Fruit fly (Drosophila melanogaster): ENCODE results near the gene CG12995.

Gene CG12995

dm6 chrX:17181264-17182198 lies 28.3 kb downstream of the CG12995 start:
- TF ChIP-seq dsf (GFP tag; optimal IDR thresholded peaks at IDR 0.05; ENCODE audit: borderline replicate concordance) (no peak), h (GFP tag; optimal IDR thresholded peaks at IDR 0.05) (no peak), CG9705 (GFP tag; optimal IDR thresholded peaks at IDR 0.05) (no peak), psq (GFP tag; optimal IDR thresholded peaks at IDR 0.05) (peak; percentile 23), sage (GFP tag; optimal IDR thresholded peaks at IDR 0.05) (no peak), pan (optimal IDR thresholded peaks at IDR 0.05) (no peak), Myc (optimal IDR thresholded peaks at IDR 0.05) (no peak), brk (GFP tag; optimal IDR thresholded peaks at IDR 0.05) (no peak), Dif (GFP tag; optimal IDR thresholded peaks at IDR 0.05; ENCODE audit: partially characterized antibody) (no peak), lola (GFP tag; optimal IDR thresholded peaks at IDR 0.05) (no peak), usp (GFP tag; optimal IDR thresholded peaks at IDR 0.05) (no peak), Hr78 (GFP tag; optimal IDR thresholded peaks at IDR 0.05) (no peak), CG32264 (GFP tag; optimal IDR thresholded peaks at IDR 0.05) (no peak), rgr (GFP tag; optimal IDR thresholded peaks at IDR 0.05) (peak; percentile 9), br (GFP tag; optimal IDR thresholded peaks at IDR 0.05) (no peak), jim (GFP tag; optimal IDR thresholded peaks at IDR 0.05) (no peak), fru (GFP tag; optimal IDR thresholded peaks at IDR 0.05) (no peak), dl (GFP tag; optimal IDR thresholded peaks at IDR 0.05; ENCODE audit: insufficient read depth in 1 of 2, partially characterized antibody in 2 of 2) (no peak), Dfd (GFP tag; optimal IDR thresholded peaks at IDR 0.05) (peak; percentile 75), ey (GFP tag; optimal IDR thresholded peaks at IDR 0.05) (no peak), Mio (GFP tag; optimal IDR thresholded peaks at IDR 0.05) (no peak), GATAd (GFP tag; optimal IDR thresholded peaks at IDR 0.05) (no peak), Hnf4 (GFP tag; optimal IDR thresholded peaks at IDR 0.05) (no peak), Jra (GFP tag; optimal IDR thresholded peaks at IDR 0.05) (no peak), Abd-B (GFP tag; optimal IDR thresholded peaks at IDR 0.05) (no peak), OdsH (GFP tag; optimal IDR thresholded peaks at IDR 0.05) (peak; percentile 26), Hr83 (GFP tag; optimal IDR thresholded peaks at IDR 0.05; ENCODE audit: poor library complexity, severe bottlenecking) (no peak), sv (GFP tag; optimal IDR thresholded peaks at IDR 0.05) (no peak), N (GFP tag; optimal IDR thresholded peaks at IDR 0.05) (no peak), woc (GFP tag; optimal IDR thresholded peaks at IDR 0.05) (no peak), CrebA (GFP tag; optimal IDR thresholded peaks at IDR 0.05; ENCODE audit: borderline replicate concordance) (no peak), dmrt93B (GFP tag; optimal IDR thresholded peaks at IDR 0.05) (no peak), Sp1 (GFP tag; optimal IDR thresholded peaks at IDR 0.05) (peak; percentile 46), HLH106 (tag; optimal IDR thresholded peaks at IDR 0.05) (peak; percentile 45), Vsx2 (GFP tag; optimal IDR thresholded peaks at IDR 0.05; ENCODE audit: partially characterized antibody) (no peak), foxo (GFP tag; optimal IDR thresholded peaks at IDR 0.05) (peak in 1 of 2 experiments; percentile 14), tai (GFP tag; optimal IDR thresholded peaks at IDR 0.05) (no peak), Rel (GFP tag; optimal IDR thresholded peaks at IDR 0.05) (no peak), Rel (tag; optimal IDR thresholded peaks at IDR 0.05) (no peak)

dm6 chrX:17180523-17180922 lies 29.3 kb downstream of the CG12995 start:
- no peak for TF ChIP-seq Dfd (GFP tag; optimal IDR thresholded peaks at IDR 0.05)
- no peak for TF ChIP-seq Rel (GFP tag; optimal IDR thresholded peaks at IDR 0.05)
- TF ChIP-seq Rel (tag; optimal IDR thresholded peaks at IDR 0.05) = no peak
- TF ChIP-seq HLH106 (tag; optimal IDR thresholded peaks at IDR 0.05) = no peak
- no peak for TF ChIP-seq CG9705 (GFP tag; optimal IDR thresholded peaks at IDR 0.05)
- no peak for TF ChIP-seq Sp1 (GFP tag; optimal IDR thresholded peaks at IDR 0.05)
- no peak for TF ChIP-seq br (GFP tag; optimal IDR thresholded peaks at IDR 0.05)
- TF ChIP-seq Hnf4 (GFP tag; optimal IDR thresholded peaks at IDR 0.05) = no peak
- TF ChIP-seq brk (GFP tag; optimal IDR thresholded peaks at IDR 0.05) = no peak
